Fruit fly (Drosophila melanogaster): Measurements from ENCODE around the gene CG15399.

Gene CG15399

dm6 chr2L:2804634-2805311 is 33.2 kb upstream of the CG15399 start, which contains the start of gene daw (continued):
- TF ChIP-seq HmgD (GFP tag; optimal IDR thresholded peaks at IDR 0.05): peak; percentile 23
- TF ChIP-seq Hmx (GFP tag; optimal IDR thresholded peaks at IDR 0.05): no peak
- TF ChIP-seq ash1 (GFP tag; optimal IDR thresholded peaks at IDR 0.05): no peak
- TF ChIP-seq fd96Cb (tag; optimal IDR thresholded peaks at IDR 0.05): no peak
- TF ChIP-seq Atf-2 (GFP tag; optimal IDR thresholded peaks at IDR 0.05): no peak
- no peak for TF ChIP-seq CG7271 (tag; optimal IDR thresholded peaks at IDR 0.05)
- TF ChIP-seq Drgx (GFP tag; IDR thresholded peaks at IDR 0.05): 0 out of 2 replicates have a peak, but pooled peaks have one; percentile 24
- TF ChIP-seq CG17359 (tag; optimal IDR thresholded peaks at IDR 0.05): no peak
- TF ChIP-seq Tbp (GFP tag; optimal IDR thresholded peaks at IDR 0.05): no peak
- TF ChIP-seq sd (tag; optimal IDR thresholded peaks at IDR 0.05): no peak
- no peak for TF ChIP-seq Fer1 (GFP tag; optimal IDR thresholded peaks at IDR 0.05)
- TF ChIP-seq pum (GFP tag; optimal IDR thresholded peaks at IDR 0.05): no peak
- no peak for TF ChIP-seq CG12236 (GFP tag; optimal IDR thresholded peaks at IDR 0.05)
- TF ChIP-seq CG16813 (GFP tag; IDR thresholded peaks at IDR 0.05; ENCODE audit: partially characterized antibody): no peak
- TF ChIP-seq ftz-f1 (GFP tag; optimal IDR thresholded peaks at IDR 0.05): peak; percentile 11
- peak; percentile 20 for TF ChIP-seq CG1832 (GFP tag; optimal IDR thresholded peaks at IDR 0.05)
- TF ChIP-seq Lpt (GFP tag; optimal IDR thresholded peaks at IDR 0.05): no peak
- TF ChIP-seq Lhr (GFP tag; optimal IDR thresholded peaks at IDR 0.05): no peak
- TF ChIP-seq CG34376 (GFP tag; optimal IDR thresholded peaks at IDR 0.05): peak; percentile 85
- peak; percentile 68 for TF ChIP-seq CG12769 (tag; optimal IDR thresholded peaks at IDR 0.05)
- TF ChIP-seq NFAT (GFP tag; IDR thresholded peaks at IDR 0.05): peak; percentile 25; the same call in 1 of the 2 replicates
- TF ChIP-seq sc (optimal IDR thresholded peaks at IDR 0.05): no peak
- no peak for TF ChIP-seq sc (GFP tag; optimal IDR thresholded peaks at IDR 0.05)
- TF ChIP-seq Dfd (GFP tag; optimal IDR thresholded peaks at IDR 0.05): no peak
- no peak for TF ChIP-seq CG3838 (GFP tag; optimal IDR thresholded peaks at IDR 0.05)
- TF ChIP-seq ci (GFP tag; IDR thresholded peaks at IDR 0.05): 0 out of 3 replicates have a peak, but pooled peaks have one; percentile 42
- peak; percentile 81 for TF ChIP-seq CG13624 (GFP tag; optimal IDR thresholded peaks at IDR 0.05)
- TF ChIP-seq CG2116 (GFP tag; optimal IDR thresholded peaks at IDR 0.05): no peak
- TF ChIP-seq CG1024 (GFP tag; IDR thresholded peaks at IDR 0.05): no peak
- peak; percentile 97 for TF ChIP-seq nom (GFP tag; optimal IDR thresholded peaks at IDR 0.05)
- peak; percentile 26 for TF ChIP-seq Blimp-1 (GFP tag; optimal IDR thresholded peaks at IDR 0.05)
- no peak for TF ChIP-seq CG15269 (tag; optimal IDR thresholded peaks at IDR 0.05)
- no peak for TF ChIP-seq peb (GFP tag; IDR thresholded peaks at IDR 0.05)
- TF ChIP-seq CG18011 (GFP tag; optimal IDR thresholded peaks at IDR 0.05): no peak
- TF ChIP-seq CG8478 (optimal IDR thresholded peaks at IDR 0.05): no peak
- no peak for TF ChIP-seq CG10366 (GFP tag; IDR thresholded peaks at IDR 0.05)
- TF ChIP-seq CG34224 (GFP tag; IDR thresholded peaks at IDR 0.05; ENCODE audit: partially characterized antibody): peak; percentile 13; the same call in 1 of the 3 replicates
- TF ChIP-seq Nf-YC (tag; optimal IDR thresholded peaks at IDR 0.05): peak; percentile 40
- TF ChIP-seq H2.0 (GFP tag; IDR thresholded peaks at IDR 0.05): no peak
- no peak for TF ChIP-seq Kr (GFP tag; optimal IDR thresholded peaks at IDR 0.05)
- no peak for TF ChIP-seq az2 (GFP tag; optimal IDR thresholded peaks at IDR 0.05)
- no peak for TF ChIP-seq CG7786 (GFP tag; optimal IDR thresholded peaks at IDR 0.05)
- no peak for TF ChIP-seq pros (GFP tag; optimal IDR thresholded peaks at IDR 0.05)
- peak; percentile 56; the same call in 1 of the 2 replicates for TF ChIP-seq sna (GFP tag; IDR thresholded peaks at IDR 0.05; ENCODE audit: partially characterized antibody)
- TF ChIP-seq CG5180 (GFP tag; optimal IDR thresholded peaks at IDR 0.05): peak; percentile 99
- TF ChIP-seq ab (GFP tag; optimal IDR thresholded peaks at IDR 0.05): no peak
- TF ChIP-seq CG2120 (GFP tag; optimal IDR thresholded peaks at IDR 0.05): no peak
- no peak for TF ChIP-seq org-1 (GFP tag; optimal IDR thresholded peaks at IDR 0.05)
- no peak for TF ChIP-seq danr (GFP tag; IDR thresholded peaks at IDR 0.05)
- TF ChIP-seq bsh (GFP tag; optimal IDR thresholded peaks at IDR 0.05): peak in 1 of 2 experiments; percentile 77

All from whole organism, embryonic.